Worm (Caenorhabditis elegans) whole organism, early embryonic: ENCODE measurements around the gene Y59H11AM.1.

Experiments used
- B0310.2 ChIP-seq: sonication (generic microtip); optimal IDR thresholded peaks from 2 replicates; lab custom pipeline; 2016; ENCODE audit warnings: mild to moderate bottlenecking, missing genetic modification characterization, missing compliant biosample characterization
- F13C5.2 ChIP-seq: sonication (generic microtip); optimal IDR thresholded peaks from 2 replicates; lab custom pipeline; 2017; ENCODE audit warnings: mild to moderate bottlenecking, missing genetic modification characterization, inconsistent platforms, missing compliant biosample characterization
- aly-1 ChIP-seq: sonication (generic microtip); optimal IDR thresholded peaks from 2 replicates; lab custom pipeline; 2016; ENCODE audit warnings: missing genetic modification characterization, missing compliant biosample characterization
- ama-1 ChIP-seq: fragments of 150-350 bp; optimal IDR thresholded peaks from 2 replicates; lab custom pipeline; 2014
- ceh-13 ChIP-seq: fragments of 200-800 bp; sonication (Bioruptor generic); optimal IDR thresholded peaks from 2 replicates; lab custom pipeline; 2018; ENCODE audit warnings: mild to moderate bottlenecking, missing genetic modification characterization, missing compliant biosample characterization
- ceh-36 ChIP-seq: sonication (generic microtip); optimal IDR thresholded peaks from 2 replicates; lab custom pipeline; 2016; ENCODE audit warnings: missing genetic modification characterization, inconsistent platforms, missing compliant biosample characterization
- ets-7 ChIP-seq: sonication (generic microtip); optimal IDR thresholded peaks from 2 replicates; lab custom pipeline; 2016; ENCODE audit warnings: missing genotype, missing genetic modification characterization, missing compliant biosample characterization
- flt-1 ChIP-seq: fragments of 200-800 bp; sonication (Bioruptor generic); IDR thresholded peaks from 2 replicates; pipeline ENCODE4 v1.3.6; 2022; ENCODE audit warnings: missing genetic modification characterization, missing compliant biosample characterization
- hmbx-1 ChIP-seq: sonication (generic microtip); optimal IDR thresholded peaks from 2 replicates; lab custom pipeline; 2016; ENCODE audit warnings: mild to moderate bottlenecking, missing genetic modification characterization, missing compliant biosample characterization
- hmg-4 ChIP-seq: fragments of 200-800 bp; sonication (Bioruptor generic); optimal IDR thresholded peaks from 2 replicates; lab custom pipeline; 2018; ENCODE audit warnings: mild to moderate bottlenecking, missing genetic modification characterization, missing compliant biosample characterization
- hnd-1 ChIP-seq: sonication (generic microtip); optimal IDR thresholded peaks from 2 replicates; lab custom pipeline; 2016; ENCODE audit warnings: missing genetic modification characterization, missing compliant biosample characterization
- pes-1 ChIP-seq: fragments of 200-800 bp; sonication (Bioruptor generic); IDR thresholded peaks from 2 replicates; pipeline ENCODE4 v1.3.6; 2022; ENCODE audit warnings: missing genetic modification reagents, missing genetic modification characterization, missing compliant biosample characterization
- scrt-1 ChIP-seq: fragments of 200-800 bp; sonication (Bioruptor generic); IDR thresholded peaks from 2 replicates; pipeline ENCODE4 v1.3.6; 2022; ENCODE audit warnings: missing genetic modification characterization, missing compliant biosample characterization
- sea-1 ChIP-seq: fragments of 200-800 bp; sonication (Bioruptor generic); conservative IDR thresholded peaks from 2 replicates; pipeline ENCODE4 v1.3.6; 2022; ENCODE audit warnings: missing genetic modification characterization, missing compliant biosample characterization
- tbx-11 ChIP-seq: fragments of 200-800 bp; sonication (Bioruptor generic); IDR thresholded peaks from 2 replicates; pipeline ENCODE4 v1.3.6; 2022; ENCODE audit warnings: missing genetic modification characterization, missing compliant biosample characterization
- tbx-37 ChIP-seq: fragments of 200-800 bp; sonication (Bioruptor generic); conservative IDR thresholded peaks from 2 replicates; pipeline ENCODE4 v1.3.6; 2022; ENCODE audit warnings: missing genetic modification reagents, missing genetic modification characterization, missing compliant biosample characterization
- tra-4 ChIP-seq: sonication (generic microtip); optimal IDR thresholded peaks from 2 replicates; lab custom pipeline; 2017; ENCODE audit warnings: missing genetic modification characterization, missing compliant biosample characterization

The Y59H11AM.1 gene

DNA sequence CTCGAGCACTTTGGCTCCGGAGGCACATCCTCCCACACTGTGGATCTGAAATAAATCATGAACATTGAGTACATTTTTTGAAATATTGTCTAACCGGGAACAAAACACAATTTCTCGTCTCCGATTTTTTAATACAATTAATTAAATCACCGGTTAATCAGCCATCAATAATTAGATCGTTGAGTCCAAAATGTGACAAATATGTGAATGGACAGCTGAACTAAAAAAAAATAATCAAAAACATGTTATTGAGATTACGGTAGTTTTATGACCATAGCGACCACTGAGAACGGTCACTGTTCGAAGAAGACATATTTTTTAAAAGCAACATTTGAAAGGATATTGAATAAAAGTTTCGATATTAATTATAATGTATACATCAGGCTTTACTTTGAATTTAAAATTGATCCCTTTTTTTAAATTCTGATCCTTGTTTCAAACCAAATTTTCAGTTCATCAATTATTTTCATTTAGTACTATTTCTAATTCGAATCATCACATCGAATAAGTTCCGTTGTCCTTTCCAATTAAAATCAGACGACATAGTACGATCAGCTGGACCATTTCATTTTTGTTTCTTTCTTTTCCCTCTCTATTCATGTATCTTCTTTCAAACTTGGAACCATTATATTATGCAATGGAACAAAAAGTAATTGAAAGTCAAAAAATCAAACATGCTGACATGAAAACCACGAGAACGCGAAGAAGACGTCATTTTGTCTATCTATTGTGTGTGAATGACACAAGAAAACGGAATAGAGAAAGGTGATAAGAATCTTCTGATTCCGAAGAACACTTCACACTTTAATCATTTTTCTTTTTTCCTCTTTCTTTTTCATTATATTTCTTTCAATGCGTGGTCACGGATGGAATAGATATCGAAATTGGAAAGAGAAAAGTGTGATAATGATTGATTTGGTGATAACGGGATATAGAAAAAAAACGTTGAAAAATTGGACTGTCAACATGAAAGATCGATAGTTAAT, 40.9 kb upstream of the Y59H11AM.1 start:
- no peak for TF ChIP-seq tbx-11 (GFP tag; lab: Robert Waterston, UW)
- no peak for TF ChIP-seq flt-1 (GFP tag; lab: Robert Waterston, UW)
- TF ChIP-seq ama-1 (lab: Kevin White, UChicago), result no peak
- TF ChIP-seq tbx-37 (GFP tag; lab: Robert Waterston, UW), result no peak

DNA sequence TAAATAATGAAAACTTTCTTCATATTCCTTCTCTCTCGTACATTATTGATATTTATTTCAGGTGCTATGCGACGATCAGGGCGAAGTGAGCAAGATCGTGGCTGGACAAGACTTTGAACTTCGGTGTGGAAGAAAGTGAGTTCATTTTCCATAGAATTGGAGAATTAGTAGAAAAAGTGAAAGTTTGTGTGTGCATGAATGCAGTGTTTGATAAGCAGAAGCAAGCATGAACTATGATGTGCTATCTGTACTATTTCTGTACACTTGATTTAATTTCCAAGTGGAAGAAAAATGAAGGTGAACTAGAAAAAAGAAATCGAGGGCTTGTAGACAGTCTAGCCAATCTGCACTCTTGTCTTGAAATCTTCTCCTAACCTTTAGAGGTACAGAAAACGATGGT, 39.2 kb upstream of the Y59H11AM.1 start:
- TF ChIP-seq flt-1 (GFP tag; lab: Robert Waterston, UW) (no peak), hmg-4 (GFP tag; lab: Kevin White, UChicago) (no peak), ama-1 (lab: Kevin White, UChicago) (no peak), tbx-37 (GFP tag; lab: Robert Waterston, UW) (no peak), ceh-36 (tag; lab: Kevin White, UChicago) (no peak), tra-4 (tag; lab: Kevin White, UChicago) (no peak), sea-1 (no peak), B0310.2 (tag; lab: Kevin White, UChicago) (no peak), hnd-1 (tag; lab: Kevin White, UChicago) (no peak), ceh-13 (no peak), tbx-11 (GFP tag; lab: Robert Waterston, UW) (no peak), ets-7 (tag; lab: Kevin White, UChicago) (no peak), aly-1 (no peak), F13C5.2 (tag; lab: Kevin White, UChicago) (no peak), hmbx-1 (tag; lab: Kevin White, UChicago) (no peak), pes-1 (GFP tag; lab: Robert Waterston, UW) (no peak), scrt-1 (GFP tag; lab: Robert Waterston, UW) (no peak)

DNA sequence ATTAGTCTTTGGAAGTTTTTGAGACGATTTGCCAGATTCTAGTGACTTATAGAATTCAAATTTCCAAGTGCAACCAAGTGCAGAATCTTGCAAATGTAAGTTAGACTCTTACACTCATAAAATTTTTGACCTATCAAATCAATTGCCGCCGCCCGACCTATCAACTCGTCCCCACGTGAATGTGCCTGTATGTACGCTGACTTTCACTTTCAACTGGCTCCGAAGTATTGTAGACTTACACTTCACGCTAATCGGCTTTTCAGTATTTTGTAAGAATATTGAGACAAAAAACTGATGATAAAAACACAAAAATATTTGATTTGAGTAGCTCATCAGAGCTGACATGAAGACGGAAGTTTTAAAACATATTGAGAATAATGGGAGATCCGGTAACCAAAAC, 38.4 kb upstream of the Y59H11AM.1 start:
- no peak for TF ChIP-seq B0310.2 (tag; lab: Kevin White, UChicago)
- no peak for TF ChIP-seq scrt-1 (GFP tag; lab: Robert Waterston, UW)
- TF ChIP-seq pes-1 (GFP tag; lab: Robert Waterston, UW), result no peak
- no peak for TF ChIP-seq sea-1
- no peak for TF ChIP-seq ceh-13
- no peak for TF ChIP-seq hmg-4 (GFP tag; lab: Kevin White, UChicago)
- no peak for TF ChIP-seq F13C5.2 (tag; lab: Kevin White, UChicago)
- no peak for TF ChIP-seq tbx-11 (GFP tag; lab: Robert Waterston, UW)
- no peak for TF ChIP-seq ama-1 (lab: Kevin White, UChicago)
- TF ChIP-seq aly-1, result no peak
- TF ChIP-seq hnd-1 (tag; lab: Kevin White, UChicago), result no peak
- no peak for TF ChIP-seq ceh-36 (tag; lab: Kevin White, UChicago)
- no peak for TF ChIP-seq tra-4 (tag; lab: Kevin White, UChicago)
- no peak for TF ChIP-seq flt-1 (GFP tag; lab: Robert Waterston, UW)
- no peak for TF ChIP-seq tbx-37 (GFP tag; lab: Robert Waterston, UW)
- no peak for TF ChIP-seq ets-7 (tag; lab: Kevin White, UChicago)

DNA sequence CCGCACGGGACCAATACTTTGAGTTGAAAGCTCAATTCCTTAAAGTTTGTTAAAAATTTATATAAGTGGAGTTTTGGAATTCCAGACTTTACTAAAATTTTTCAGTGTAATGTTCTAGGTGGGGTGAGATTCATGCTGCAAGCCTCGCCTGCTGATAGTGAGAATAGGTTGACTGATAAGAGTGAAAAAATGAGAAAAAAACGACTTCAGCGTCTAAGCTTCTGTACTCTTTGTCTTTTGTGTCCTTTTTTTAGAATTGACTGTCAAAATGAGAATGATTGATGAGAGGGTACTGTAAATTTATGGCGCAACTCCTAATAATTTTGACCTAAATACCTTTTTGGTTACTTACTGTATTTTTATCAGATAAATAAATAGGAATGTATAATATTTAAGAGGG, 37.0 kb upstream of the Y59H11AM.1 start:
- no peak for TF ChIP-seq tra-4 (tag; lab: Kevin White, UChicago)
- TF ChIP-seq aly-1, result no peak
- TF ChIP-seq ama-1 (lab: Kevin White, UChicago), result no peak
- no peak for TF ChIP-seq hmbx-1 (tag; lab: Kevin White, UChicago)
- TF ChIP-seq pes-1 (GFP tag; lab: Robert Waterston, UW), result no peak
- TF ChIP-seq ceh-36 (tag; lab: Kevin White, UChicago), result no peak
- TF ChIP-seq tbx-37 (GFP tag; lab: Robert Waterston, UW), result no peak
- TF ChIP-seq scrt-1 (GFP tag; lab: Robert Waterston, UW), result no peak
- no peak for TF ChIP-seq flt-1 (GFP tag; lab: Robert Waterston, UW)
- TF ChIP-seq F13C5.2 (tag; lab: Kevin White, UChicago), result no peak
- no peak for TF ChIP-seq hnd-1 (tag; lab: Kevin White, UChicago)
- TF ChIP-seq sea-1, result no peak
- TF ChIP-seq hmg-4 (GFP tag; lab: Kevin White, UChicago), result no peak

DNA sequence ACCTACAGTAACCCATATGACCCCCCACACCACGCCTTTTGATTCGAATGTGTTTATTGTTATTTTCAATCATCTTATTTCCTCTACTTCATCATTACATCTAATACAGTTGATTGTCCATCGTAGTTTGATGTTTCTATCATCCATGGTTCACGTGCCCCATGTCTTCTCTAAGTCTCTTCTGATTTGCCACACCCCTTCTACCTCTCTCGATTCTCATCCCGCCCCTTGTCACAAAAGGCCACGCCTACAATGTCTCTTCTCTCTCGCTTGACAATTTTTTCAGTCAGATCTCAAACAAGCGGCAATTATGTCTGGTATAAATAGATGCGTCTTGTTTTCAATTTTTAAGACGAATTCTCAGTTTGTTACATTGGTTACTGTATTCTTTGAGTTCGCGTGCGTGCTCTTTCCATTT, 36.2 kb upstream of the Y59H11AM.1 start:
- no peak for TF ChIP-seq ama-1 (lab: Kevin White, UChicago)
- no peak for TF ChIP-seq hmg-4 (GFP tag; lab: Kevin White, UChicago)
- no peak for TF ChIP-seq hmbx-1 (tag; lab: Kevin White, UChicago)
- TF ChIP-seq tra-4 (tag; lab: Kevin White, UChicago), result no peak
- TF ChIP-seq F13C5.2 (tag; lab: Kevin White, UChicago), result no peak
- no peak for TF ChIP-seq B0310.2 (tag; lab: Kevin White, UChicago)
- TF ChIP-seq scrt-1 (GFP tag; lab: Robert Waterston, UW), result no peak
- no peak for TF ChIP-seq tbx-37 (GFP tag; lab: Robert Waterston, UW)
- TF ChIP-seq ceh-36 (tag; lab: Kevin White, UChicago), result no peak
- no peak for TF ChIP-seq pes-1 (GFP tag; lab: Robert Waterston, UW)
- TF ChIP-seq ceh-13, result no peak
- TF ChIP-seq flt-1 (GFP tag; lab: Robert Waterston, UW), result no peak
- TF ChIP-seq sea-1, result no peak
- no peak for TF ChIP-seq aly-1

DNA sequence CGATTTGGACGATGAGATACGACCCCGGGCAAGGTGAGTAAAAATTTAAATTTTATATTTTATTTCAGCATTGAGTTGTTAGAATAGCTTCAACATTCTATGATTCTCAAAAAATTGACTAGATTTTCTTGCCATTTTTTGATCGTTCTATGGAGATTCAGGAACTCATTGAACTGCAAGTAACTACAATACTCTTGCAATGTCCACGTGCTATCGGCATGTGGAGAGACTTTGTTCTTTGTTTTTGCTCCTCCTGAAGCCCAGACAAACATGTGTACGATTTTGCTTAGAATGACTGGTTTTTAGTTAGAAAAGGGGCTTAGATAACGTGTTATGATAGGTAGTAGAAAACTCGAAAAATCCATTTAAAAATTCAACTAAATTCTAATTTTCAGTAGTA, 35.3 kb upstream of the Y59H11AM.1 start:
- TF ChIP-seq tbx-11 (GFP tag; lab: Robert Waterston, UW) (no peak), hnd-1 (tag; lab: Kevin White, UChicago) (no peak), ceh-36 (tag; lab: Kevin White, UChicago) (no peak), tbx-37 (GFP tag; lab: Robert Waterston, UW) (no peak), ets-7 (tag; lab: Kevin White, UChicago) (no peak), tra-4 (tag; lab: Kevin White, UChicago) (no peak), ceh-13 (no peak), B0310.2 (tag; lab: Kevin White, UChicago) (no peak), pes-1 (GFP tag; lab: Robert Waterston, UW) (no peak), F13C5.2 (tag; lab: Kevin White, UChicago) (no peak), hmbx-1 (tag; lab: Kevin White, UChicago) (no peak), scrt-1 (GFP tag; lab: Robert Waterston, UW) (no peak)
